Worm (Caenorhabditis elegans): ENCODE measurements around the gene R01B10.3.

R01B10.3 gene

ce11 chrV:6000368-6000802 is 44.5 kb downstream of the R01B10.3 start:
- no peak for TF ChIP-seq unc-86 (tag; optimal IDR thresholded peaks at IDR 0.05)
- no peak for TF ChIP-seq ttx-3 (tag; optimal IDR thresholded peaks at IDR 0.05)
- TF ChIP-seq lin-11 (tag; optimal IDR thresholded peaks at IDR 0.05), result no peak
- TF ChIP-seq hlh-8 (tag; optimal IDR thresholded peaks at IDR 0.05), result no peak
- peak; percentile 22 for TF ChIP-seq fax-1 (tag; optimal IDR thresholded peaks at IDR 0.05)
- no peak for TF ChIP-seq sdc-2 (tag; optimal IDR thresholded peaks at IDR 0.05)
- TF ChIP-seq rnt-1 (tag; optimal IDR thresholded peaks at IDR 0.05), result peak; percentile 39
- no peak for TF ChIP-seq pha-2 (tag; optimal IDR thresholded peaks at IDR 0.05)
- TF ChIP-seq ztf-16 (tag; optimal IDR thresholded peaks at IDR 0.05), result peak; percentile 10
- TF ChIP-seq tbx-7 (tag; optimal IDR thresholded peaks at IDR 0.05), result no peak
- TF ChIP-seq ceh-2 (tag; optimal IDR thresholded peaks at IDR 0.05), result peak; percentile 5
- TF ChIP-seq ref-2 (tag; optimal IDR thresholded peaks at IDR 0.05), result peak; percentile 25
- no peak for TF ChIP-seq nhr-232 (tag; optimal IDR thresholded peaks at IDR 0.05)
- TF ChIP-seq ceh-34 (tag; optimal IDR thresholded peaks at IDR 0.05), result peak; percentile 40
- TF ChIP-seq madf-2 (tag; optimal IDR thresholded peaks at IDR 0.05), result no peak
- TF ChIP-seq ceh-14 (tag; optimal IDR thresholded peaks at IDR 0.05), result no peak
- peak; percentile 13 for TF ChIP-seq pax-1 (tag; optimal IDR thresholded peaks at IDR 0.05)
- TF ChIP-seq hlh-15 (tag; optimal IDR thresholded peaks at IDR 0.05), result no peak
- no peak for TF ChIP-seq ceh-45 (GFP tag; IDR thresholded peaks at IDR 0.05)
- TF ChIP-seq ceh-30 (tag; optimal IDR thresholded peaks at IDR 0.05), result no peak
- TF ChIP-seq hlh-30 (tag; optimal IDR thresholded peaks at IDR 0.05; ENCODE audit: insufficient read depth), result peak; percentile 80
- no peak for TF ChIP-seq K02D7.2 (tag; optimal IDR thresholded peaks at IDR 0.05)
- TF ChIP-seq nhr-11 (tag; optimal IDR thresholded peaks at IDR 0.05), result no peak
- TF ChIP-seq odd-2 (tag; optimal IDR thresholded peaks at IDR 0.05), result no peak
- peak; percentile 41 for TF ChIP-seq elt-2 (tag; optimal IDR thresholded peaks at IDR 0.05)
- no peak for TF ChIP-seq eyg-1 (tag; optimal IDR thresholded peaks at IDR 0.05)
- TF ChIP-seq hlh-6 (tag; optimal IDR thresholded peaks at IDR 0.05), result no peak
- no peak for TF ChIP-seq zip-5 (tag; optimal IDR thresholded peaks at IDR 0.05)
- peak; percentile 40 for TF ChIP-seq unc-42 (tag; optimal IDR thresholded peaks at IDR 0.05)
- peak; percentile 65 for TF ChIP-seq ceh-19 (GFP tag; optimal IDR thresholded peaks at IDR 0.05)
- TF ChIP-seq pqm-1 (tag; optimal IDR thresholded peaks at IDR 0.05), result peak; percentile 50
- no peak for TF ChIP-seq pat-9 (tag; optimal IDR thresholded peaks at IDR 0.05)
- no peak for TF ChIP-seq ceh-6 (GFP tag; optimal IDR thresholded peaks at IDR 0.05)
- no peak for TF ChIP-seq K09A11.1 (tag; optimal IDR thresholded peaks at IDR 0.05; ENCODE audit: insufficient read depth)
- TF ChIP-seq pag-3 (tag; optimal IDR thresholded peaks at IDR 0.05; ENCODE audit: borderline replicate concordance), result no peak
- TF ChIP-seq ceh-22 (tag; optimal IDR thresholded peaks at IDR 0.05), result no peak
- no peak for TF ChIP-seq Y22D7AL.16 (tag; optimal IDR thresholded peaks at IDR 0.05)
- peak; percentile 85 for TF ChIP-seq ceh-18 (tag; optimal IDR thresholded peaks at IDR 0.05)
- TF ChIP-seq ama-1 (optimal IDR thresholded peaks at IDR 0.05), result no peak
- no peak for TF ChIP-seq sox-2 (GFP tag; IDR thresholded peaks at IDR 0.05)
- peak; percentile 70 for TF ChIP-seq tbx-2 (tag; optimal IDR thresholded peaks at IDR 0.05)
- TF ChIP-seq C38D4.7 (GFP tag; optimal IDR thresholded peaks at IDR 0.05), result no peak
- no peak for TF ChIP-seq che-1 (tag; optimal IDR thresholded peaks at IDR 0.05)
- peak; percentile 83 for TF ChIP-seq ceh-31 (tag; optimal IDR thresholded peaks at IDR 0.05)
- TF ChIP-seq ceh-9 (tag; optimal IDR thresholded peaks at IDR 0.05), result no peak
- TF ChIP-seq nfya-1 (tag; optimal IDR thresholded peaks at IDR 0.05), result peak; percentile 72
- no peak for TF ChIP-seq pha-4 (tag; optimal IDR thresholded peaks at IDR 0.05)
- no peak for TF ChIP-seq fkh-6 (tag; optimal IDR thresholded peaks at IDR 0.05)
- TF ChIP-seq npax-4 (tag; optimal IDR thresholded peaks at IDR 0.05), result no peak
- TF ChIP-seq ceh-24 (tag; optimal IDR thresholded peaks at IDR 0.05), result no peak
- no peak for TF ChIP-seq lim-6 (tag; optimal IDR thresholded peaks at IDR 0.05)
- peak; percentile 57 for TF ChIP-seq unc-55 (GFP tag; optimal IDR thresholded peaks at IDR 0.05)
- no peak for TF ChIP-seq elt-4 (tag; optimal IDR thresholded peaks at IDR 0.05)
- TF ChIP-seq unc-3 (GFP tag; conservative IDR thresholded peaks at IDR 0.05), result no peak
- TF ChIP-seq unc-3 (tag; optimal IDR thresholded peaks at IDR 0.05), result no peak

Data from whole organism, late embryonic.